Worm (Caenorhabditis elegans) whole organism, midembryonic: ENCODE measurements around the gene Y37D8A.5.

ENCODE experiments used
- T22C8.4 ChIP-seq: fragments of 200-800 bp; sonication (Bioruptor generic); IDR thresholded peaks from 2 replicates; pipeline ENCODE4 v1.3.6; 2022; ENCODE audit warnings: missing genetic modification characterization, missing compliant biosample characterization
- cog-1 ChIP-seq: sonication (generic microtip); optimal IDR thresholded peaks from 2 replicates; lab custom pipeline; 2016; ENCODE audit warnings: missing genetic modification characterization, missing compliant biosample characterization
- flt-1 ChIP-seq: fragments of 200-800 bp; sonication (Bioruptor generic); IDR thresholded peaks from 2 replicates; pipeline ENCODE4 v1.3.6; 2022; ENCODE audit warnings: missing genetic modification characterization, missing compliant biosample characterization
- klf-2 ChIP-seq: fragments of 200-800 bp; sonication (Bioruptor generic); conservative IDR thresholded peaks from 2 replicates; pipeline ENCODE4 v1.3.6; 2022; ENCODE audit warnings: missing genetic modification reagents, missing genetic modification characterization, missing compliant biosample characterization
- ref-1 ChIP-seq: fragments of 200-800 bp; sonication (Bioruptor generic); conservative IDR thresholded peaks from 2 replicates; pipeline ENCODE4 v1.3.6; 2022; ENCODE audit warnings: missing genetic modification reagents, missing genetic modification characterization, missing compliant biosample characterization
- ztf-23 ChIP-seq: fragments of 200-800 bp; sonication (Bioruptor generic); IDR thresholded peaks from 2 replicates; pipeline ENCODE4 v1.3.6; 2022; ENCODE audit warnings: missing genetic modification reagents, missing genetic modification characterization, missing compliant biosample characterization
- ztf-29 ChIP-seq: fragments of 200-800 bp; sonication (Bioruptor generic); IDR thresholded peaks from 2 replicates; pipeline ENCODE4 v1.3.6; 2022; ENCODE audit warnings: missing genetic modification reagents, missing genetic modification characterization, missing compliant biosample characterization

ce11 chrIII:12831696-12832095 is 23.6 kb downstream of the Y37D8A.5 start:
- no peak for TF ChIP-seq cog-1 (tag; lab: Kevin White, UChicago)
- TF ChIP-seq klf-2 (GFP tag; lab: Robert Waterston, UW), result no peak
- no peak for TF ChIP-seq ref-1 (GFP tag; lab: Robert Waterston, UW)
- no peak for TF ChIP-seq flt-1 (GFP tag; lab: Robert Waterston, UW)
- no peak for TF ChIP-seq T22C8.4 (GFP tag; lab: Robert Waterston, UW)
- TF ChIP-seq ztf-23 (GFP tag; lab: Robert Waterston, UW), result no peak
- no peak for TF ChIP-seq ztf-29
